Worm (Caenorhabditis elegans) whole organism, late embryonic: ENCODE measurements around the gene clec-217.

ENCODE experiments used
- dmd-4 ChIP-seq: sonication (generic microtip); optimal IDR thresholded peaks from 2 replicates; lab custom pipeline; 2016; ENCODE audit warnings: borderline replicate concordance, missing genetic modification characterization, missing compliant biosample characterization
- ets-4 ChIP-seq: sonication (generic microtip); optimal IDR thresholded peaks from 2 replicates; lab custom pipeline; 2016; ENCODE audit warnings: missing genetic modification characterization, missing compliant biosample characterization
- fkh-10 ChIP-seq: fragments of 150-350 bp; optimal IDR thresholded peaks from 2 replicates; lab custom pipeline; 2014; ENCODE audit warnings: missing biosample characterization, missing genetic modification reagents, missing genetic modification characterization
- nhr-11 ChIP-seq: fragments of 150-350 bp; optimal IDR thresholded peaks from 2 replicates; lab custom pipeline; 2014; ENCODE audit warnings: missing biosample characterization, missing genetic modification characterization
- pha-4 ChIP-seq: fragments of 150-350 bp; optimal IDR thresholded peaks from 2 replicates; lab custom pipeline; 2018; ENCODE audit warnings: missing biosample characterization, missing genetic modification reagents, missing genetic modification characterization
- pqm-1 ChIP-seq: sonication (generic microtip); optimal IDR thresholded peaks from 2 replicates; lab custom pipeline; 2016; ENCODE audit warnings: missing genetic modification characterization, missing compliant biosample characterization
- sox-2 ChIP-seq: fragments of 200-800 bp; sonication (Bioruptor generic); IDR thresholded peaks from 2 replicates; pipeline ENCODE4 v1.3.6; 2022; ENCODE audit warnings: missing genetic modification reagents, missing genetic modification characterization, missing compliant biosample characterization
- tbx-2 ChIP-seq: sonication (generic microtip); optimal IDR thresholded peaks from 2 replicates; lab custom pipeline; 2016; ENCODE audit warnings: missing genetic modification characterization, missing compliant biosample characterization

- TF ChIP-seq pqm-1 (tag; lab: Kevin White, UChicago) (no peak), dmd-4 (no peak), ets-4 (no peak), nhr-11 (tag; lab: Kevin White, UChicago) (no peak), pha-4 (no peak), tbx-2 (no peak), sox-2 (GFP tag; lab: Robert Waterston, UW) (no peak), fkh-10 (GFP tag; lab: Kevin White, UChicago) (no peak)
Observed at ce11 chrV:7955168-7955567, 3.5 kb downstream of the clec-217 start, which contains the start of gene F26D11.12.
